Fruit fly (Drosophila melanogaster) whole organism, wandering third instar larva: ENCODE results near the gene Slob.
A peak's percentile ranks its signal among the peaks of the same experiment; 100 is the strongest.

Experiments used
- Abd-B ChIP-seq: fragments of >200 bp; optimal IDR thresholded peaks from 2 replicates; lab custom pipeline; 2017; ENCODE audit warnings: missing biosample characterization, missing genetic modification characterization
- CG32264 ChIP-seq: fragments of 200-800 bp; sonication (Bioruptor generic); optimal IDR thresholded peaks from 2 replicates; lab custom pipeline; 2016; ENCODE audit warnings: missing biosample characterization, missing genetic modification characterization
- CG9705 ChIP-seq: fragments of 200-800 bp; sonication (Bioruptor generic); optimal IDR thresholded peaks from 2 replicates; lab custom pipeline; 2018; ENCODE audit warnings: missing biosample characterization, mild to moderate bottlenecking, missing genetic modification characterization
- CrebA ChIP-seq: fragments of 200-800 bp; sonication (Bioruptor generic); optimal IDR thresholded peaks from 2 replicates; lab custom pipeline; 2016; ENCODE audit warnings: missing biosample characterization, mild to moderate bottlenecking, missing genetic modification characterization, borderline replicate concordance
- Dfd ChIP-seq: fragments of >200 bp; optimal IDR thresholded peaks from 2 replicates; lab custom pipeline; 2017; ENCODE audit warnings: missing biosample characterization, missing genetic modification characterization
- Dif ChIP-seq: fragments of 200-275, 200-300 bp; sonication (Bioruptor generic); optimal IDR thresholded peaks from 2 replicates; lab custom pipeline; 2018; ENCODE audit warnings: missing biosample characterization, missing genetic modification characterization; ENCODE audit not compliant: partially characterized antibody
- GATAd ChIP-seq: sonication (Bioruptor generic); optimal IDR thresholded peaks from 2 replicates; lab custom pipeline; 2016; ENCODE audit warnings: missing biosample characterization, missing genetic modification characterization
- HLH106 ChIP-seq: fragments of 200-800 bp; optimal IDR thresholded peaks from 3 replicates; lab custom pipeline; 2019; ENCODE audit warnings: missing biosample characterization, mild to moderate bottlenecking, missing genetic modification characterization, moderate library complexity
- Hnf4 ChIP-seq: fragments of 200-800 bp; sonication (Bioruptor generic); optimal IDR thresholded peaks from 2 replicates; lab custom pipeline; 2016; ENCODE audit warnings: missing biosample characterization, mild to moderate bottlenecking, missing genetic modification characterization
- Hr78 ChIP-seq: fragments of >200 bp; optimal IDR thresholded peaks from 2 replicates; lab custom pipeline; 2017; ENCODE audit warnings: missing biosample characterization, missing genetic modification characterization
- Hr83 ChIP-seq: fragments of 200-300 bp; sonication (Bioruptor generic); optimal IDR thresholded peaks from 2 replicates; lab custom pipeline; 2016; ENCODE audit warnings: missing biosample characterization, mild to moderate bottlenecking, missing genetic modification characterization, moderate library complexity; ENCODE audit not compliant: poor library complexity, severe bottlenecking
- Mio ChIP-seq: sonication (Bioruptor generic); optimal IDR thresholded peaks from 2 replicates; lab custom pipeline; 2016; ENCODE audit warnings: missing biosample characterization, missing genetic modification characterization
- Myc ChIP-seq: fragments of >200 bp; optimal IDR thresholded peaks from 2 replicates; lab custom pipeline; 2017
- N ChIP-seq: fragments of >200 bp; optimal IDR thresholded peaks from 2 replicates; lab custom pipeline; 2018; ENCODE audit warnings: missing biosample characterization, missing external identifiers, missing genetic modification characterization
- OdsH ChIP-seq: fragments of 200-800 bp; sonication (Bioruptor generic); optimal IDR thresholded peaks from 2 replicates; lab custom pipeline; 2016; ENCODE audit warnings: missing biosample characterization, mild to moderate bottlenecking, missing genetic modification characterization
- Rel ChIP-seq, 2 experiments: fragments of 200-800 bp; sonication (Bioruptor generic) in 1 of 2; optimal IDR thresholded peaks; 2 replicates in 1 of 2; 3 replicates in 1 of 2; lab custom pipeline; 2016 to 2019; ENCODE audit warnings: mild to moderate bottlenecking in 2 of 2, missing biosample characterization in 2 of 2, missing genetic modification characterization in 2 of 2, moderate library complexity in 1 of 2
- Sp1 ChIP-seq: fragments of 200-800 bp; sonication (Bioruptor generic); optimal IDR thresholded peaks from 3 replicates; lab custom pipeline; 2019; ENCODE audit warnings: missing biosample characterization, mild to moderate bottlenecking, missing genetic modification characterization, moderate library complexity
- Vsx2 ChIP-seq: fragments of 200-300, 225-300 bp; sonication (Bioruptor generic); optimal IDR thresholded peaks from 2 replicates; lab custom pipeline; 2018; ENCODE audit warnings: missing biosample characterization, missing genetic modification characterization; ENCODE audit not compliant: partially characterized antibody
- br ChIP-seq: fragments of 200-800 bp; sonication (Bioruptor generic); optimal IDR thresholded peaks from 2 replicates; lab custom pipeline; 2016; ENCODE audit warnings: missing biosample characterization, missing genetic modification characterization
- brk ChIP-seq: fragments of 200-800 bp; sonication (Bioruptor generic); optimal IDR thresholded peaks from 2 replicates; lab custom pipeline; 2016; ENCODE audit warnings: missing biosample characterization, mild to moderate bottlenecking, missing genetic modification characterization
- dl ChIP-seq, 2 experiments: fragments of 175-275, 200-275 bp in 1 of 2; fragments of 200-275 bp in 1 of 2; sonication (Bioruptor generic); optimal IDR thresholded peaks; lab custom pipeline; 2018; ENCODE audit warnings: mild to moderate bottlenecking in 2 of 2, missing biosample characterization in 2 of 2, missing genetic modification characterization in 2 of 2, moderate library complexity in 2 of 2; ENCODE audit not compliant: partially characterized antibody in 2 of 2, insufficient read depth in 1 of 2
- foxo ChIP-seq, 2 experiments: fragments of 200-800 bp; sonication (Bioruptor generic); optimal IDR thresholded peaks; 2 replicates in 1 of 2; 3 replicates in 1 of 2; lab custom pipeline; 2016 to 2017; ENCODE audit warnings: missing biosample characterization in 2 of 2, missing genetic modification characterization in 2 of 2
- fru ChIP-seq: fragments of 200-800 bp; sonication (Bioruptor generic); optimal IDR thresholded peaks from 3 replicates; lab custom pipeline; 2016; ENCODE audit warnings: missing biosample characterization, mild to moderate bottlenecking, missing genetic modification characterization
- h ChIP-seq: fragments of 200-800 bp; sonication (Bioruptor generic); optimal IDR thresholded peaks from 3 replicates; lab custom pipeline; 2016; ENCODE audit warnings: missing biosample characterization, mild to moderate bottlenecking, missing genetic modification characterization
- jim ChIP-seq: fragments of 175-275, 200-325 bp; sonication (Bioruptor generic); optimal IDR thresholded peaks from 2 replicates; lab custom pipeline; 2016; ENCODE audit warnings: missing biosample characterization, mild to moderate bottlenecking, missing genetic modification characterization
- lola ChIP-seq: fragments of >200 bp; optimal IDR thresholded peaks from 2 replicates; lab custom pipeline; 2017; ENCODE audit warnings: missing biosample characterization, missing genetic modification characterization
- rgr ChIP-seq: fragments of 200-800 bp; sonication (Bioruptor generic); optimal IDR thresholded peaks from 3 replicates; lab custom pipeline; 2016; ENCODE audit warnings: missing biosample characterization, mild to moderate bottlenecking, missing genetic modification characterization
- sage ChIP-seq: fragments of 200-800 bp; sonication (Bioruptor generic); optimal IDR thresholded peaks from 2 replicates; lab custom pipeline; 2016; ENCODE audit warnings: missing biosample characterization, mild to moderate bottlenecking, missing genetic modification characterization
- tai ChIP-seq: sonication (Bioruptor generic); optimal IDR thresholded peaks from 2 replicates; lab custom pipeline; 2016; ENCODE audit warnings: missing biosample characterization, missing genetic modification characterization
- usp ChIP-seq: fragments of >200 bp; optimal IDR thresholded peaks from 2 replicates; lab custom pipeline; 2017; ENCODE audit warnings: missing biosample characterization, missing genetic modification characterization
- woc ChIP-seq: sonication (Bioruptor generic); optimal IDR thresholded peaks from 2 replicates; lab custom pipeline; 2016; ENCODE audit warnings: missing biosample characterization, mild to moderate bottlenecking, missing genetic modification characterization

Slob gene

dm6 chr2L:7676982-7677381, 2.1 kb upstream of the Slob start:
- TF ChIP-seq Rel (GFP tag; optimal IDR thresholded peaks at IDR 0.05; lab: Kevin White, UChicago) (no peak), Rel (tag; optimal IDR thresholded peaks at IDR 0.05; lab: Kevin White, UChicago) (peak; percentile 43), Mio (no peak)
- TF ChIP-seq, all 38 proteins: peak for 1

dm6 chr2L:7675754-7676178, 888 bp upstream of the Slob start:
- TF ChIP-seq Vsx2 (GFP tag; lab: Kevin White, UChicago) (no peak), Rel (GFP tag; optimal IDR thresholded peaks at IDR 0.05; lab: Kevin White, UChicago) (no peak), Rel (tag; optimal IDR thresholded peaks at IDR 0.05; lab: Kevin White, UChicago) (peak; percentile 82)

dm6 chr2L:7665747-7666146, 9.1 kb downstream of the Slob start, which contains the start of gene Myo28B1:
Gene Myo28B1, plus strand, starts transcription at chr2L:7666047.
- TF ChIP-seq h (GFP tag; lab: Kevin White, UChicago) = no peak
- TF ChIP-seq rgr (GFP tag; lab: Kevin White, UChicago) = no peak
- TF ChIP-seq sage (GFP tag; lab: Kevin White, UChicago) = no peak
- TF ChIP-seq CG9705 (GFP tag; lab: Kevin White, UChicago) = no peak
- no peak for TF ChIP-seq Sp1 (GFP tag; lab: Kevin White, UChicago)
- no peak for TF ChIP-seq Abd-B
- no peak for TF ChIP-seq GATAd
- no peak for TF ChIP-seq tai
- TF ChIP-seq foxo (GFP tag; optimal IDR thresholded peaks at IDR 0.05; lab: Kevin White, UChicago) = no peak
- no peak for TF ChIP-seq fru (GFP tag; lab: Kevin White, UChicago)
- TF ChIP-seq HLH106 = no peak
- no peak for TF ChIP-seq brk (GFP tag; lab: Kevin White, UChicago)
- no peak for TF ChIP-seq jim (GFP tag; lab: Kevin White, UChicago)
- no peak for TF ChIP-seq Hnf4 (GFP tag; lab: Kevin White, UChicago)
- TF ChIP-seq woc (GFP tag; lab: Kevin White, UChicago) = no peak
- no peak for TF ChIP-seq OdsH (GFP tag; lab: Kevin White, UChicago)
- TF ChIP-seq lola = no peak
- TF ChIP-seq Hr78 (GFP tag; lab: Kevin White, UChicago) = no peak
- TF ChIP-seq Dif (GFP tag; lab: Kevin White, UChicago) = no peak
- TF ChIP-seq Rel (GFP tag; optimal IDR thresholded peaks at IDR 0.05; lab: Kevin White, UChicago) = no peak
- TF ChIP-seq Rel (tag; optimal IDR thresholded peaks at IDR 0.05; lab: Kevin White, UChicago) = no peak
- TF ChIP-seq, all 38 proteins: peak for 0

DNA sequence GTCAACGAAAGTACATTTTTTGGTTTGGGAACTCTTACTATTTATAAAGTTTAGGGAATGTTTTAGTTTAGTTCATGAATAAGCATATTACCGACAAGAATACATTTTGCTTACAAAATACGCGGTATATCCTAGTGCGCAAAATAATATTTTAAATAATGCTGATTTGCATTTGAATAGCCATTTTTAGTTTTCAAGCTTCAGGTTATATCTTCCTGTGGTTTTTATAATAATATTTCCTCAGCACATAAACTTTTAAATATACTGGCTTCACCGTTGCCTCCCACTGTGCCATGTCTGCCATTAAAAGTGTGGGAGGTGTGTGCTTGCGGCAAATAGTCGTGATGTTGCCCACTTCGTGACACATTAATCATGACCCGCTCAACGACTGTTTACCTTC, 14.8 kb downstream of the Slob start:
- TF ChIP-seq Abd-B (no peak), Mio (no peak), Hr83 (GFP tag; lab: Kevin White, UChicago) (no peak), CrebA (GFP tag; lab: Kevin White, UChicago) (no peak), usp (GFP tag; lab: Kevin White, UChicago) (no peak), dl (GFP tag; optimal IDR thresholded peaks at IDR 0.05; lab: Kevin White, UChicago; ENCODE audit: insufficient read depth in 1 of 2, partially characterized antibody in 2 of 2) (no peak), sage (GFP tag; lab: Kevin White, UChicago) (no peak), GATAd (no peak), Hr78 (GFP tag; lab: Kevin White, UChicago) (no peak), CG9705 (GFP tag; lab: Kevin White, UChicago) (no peak), Rel (GFP tag; optimal IDR thresholded peaks at IDR 0.05; lab: Kevin White, UChicago) (no peak), Rel (tag; optimal IDR thresholded peaks at IDR 0.05; lab: Kevin White, UChicago) (no peak), tai (no peak), CG32264 (GFP tag; lab: Kevin White, UChicago) (no peak), OdsH (GFP tag; lab: Kevin White, UChicago) (no peak), Hnf4 (GFP tag; lab: Kevin White, UChicago) (no peak), Dfd (no peak)

DNA sequence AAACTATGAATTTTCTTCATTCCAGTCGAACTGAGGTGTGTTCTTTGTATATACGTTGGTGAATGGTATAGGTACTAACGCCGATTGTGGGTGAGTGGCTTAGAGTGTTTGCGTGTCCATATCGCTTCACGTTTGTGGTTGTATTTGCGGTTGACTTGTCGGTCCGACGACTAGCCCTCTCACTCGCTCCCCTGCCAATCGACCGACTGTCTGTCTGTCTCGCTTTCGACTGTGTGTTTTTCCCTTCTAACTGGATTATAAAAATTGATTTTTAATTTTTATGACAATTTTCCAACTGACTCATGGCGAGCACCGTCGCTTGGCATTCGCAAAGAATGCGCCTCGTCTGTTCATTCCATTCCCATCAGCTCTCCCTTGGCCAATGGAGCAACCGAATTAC, 15.3 kb downstream of the Slob start:
- TF ChIP-seq Myc (lab: Kevin White, UChicago) (no peak), N (GFP tag; lab: Kevin White, UChicago) (no peak), fru (GFP tag; lab: Kevin White, UChicago) (no peak), br (GFP tag; lab: Kevin White, UChicago) (no peak)
